Worm (Caenorhabditis elegans) whole organism, L4 larva: ENCODE measurements around the gene R13H4.2.

ENCODE experiments used
- F26F4.8 ChIP-seq: fragments of 200-800 bp; sonication (Bioruptor generic); conservative IDR thresholded peaks from 2 replicates; pipeline ENCODE4 v1.3.6; 2022; ENCODE audit warnings: missing genetic modification characterization, missing compliant biosample characterization
- F37D6.2 ChIP-seq: sonication (generic microtip); optimal IDR thresholded peaks from 2 replicates; lab custom pipeline; 2016; ENCODE audit warnings: mild to moderate bottlenecking, missing genetic modification characterization, missing compliant biosample characterization
- R02D3.7 ChIP-seq: fragments of 150-350 bp; sonication (generic microtip); optimal IDR thresholded peaks from 3 replicates; lab custom pipeline; 2014; ENCODE audit warnings: missing biosample characterization, missing genetic modification characterization
- T26A8.4 ChIP-seq: fragments of 200-800 bp; sonication (Bioruptor generic); IDR thresholded peaks from 2 replicates; pipeline ENCODE4 v1.3.6; 2022; ENCODE audit warnings: missing genetic modification characterization, missing compliant biosample characterization
- Y105C5A.15 ChIP-seq: fragments of 200-800 bp; sonication (Bioruptor generic); IDR thresholded peaks from 2 replicates; pipeline ENCODE4 v1.3.6; 2022; ENCODE audit warnings: missing genetic modification characterization, missing compliant biosample characterization
- Y5F2A.4 ChIP-seq: fragments of 200-800 bp; sonication (Bioruptor generic); optimal IDR thresholded peaks from 2 replicates; lab custom pipeline; 2018; ENCODE audit warnings: mild to moderate bottlenecking, missing genetic modification characterization, missing compliant biosample characterization
- ZK337.2 ChIP-seq: fragments of 200-800 bp; sonication (Bioruptor generic); IDR thresholded peaks from 2 replicates; pipeline ENCODE4 v1.3.6; 2022; ENCODE audit warnings: missing genetic modification reagents, missing genetic modification characterization, missing compliant biosample characterization
- ZK546.5 ChIP-seq, 2 experiments: sonication (generic microtip); optimal IDR thresholded peaks; 2 replicates each; lab custom pipeline; 2017; ENCODE audit warnings: missing biosample characterization in 2 of 2, missing genetic modification characterization in 2 of 2
- aha-1 ChIP-seq: fragments of 150-350 bp; peaks from one replicate; lab custom pipeline; 2014; ENCODE audit warnings: missing biosample characterization, missing genetic modification characterization
- arid-1 ChIP-seq: fragments of 200-800 bp; sonication (Bioruptor generic); conservative IDR thresholded peaks from 2 replicates; pipeline ENCODE4 v1.3.6; 2022; ENCODE audit warnings: missing genetic modification reagents, missing genetic modification characterization, missing compliant biosample characterization
- attf-4 ChIP-seq: sonication (generic microtip); optimal IDR thresholded peaks from 3 replicates; lab custom pipeline; 2017; ENCODE audit warnings: missing biosample characterization, missing genetic modification characterization
- ceh-20 ChIP-seq: fragments of 200-800 bp; sonication (Bioruptor generic); IDR thresholded peaks from 2 replicates; pipeline ENCODE4 v1.3.6; 2022; ENCODE audit warnings: missing genetic modification reagents, missing genetic modification characterization, missing compliant biosample characterization
- ceh-28 ChIP-seq: fragments of 150-350 bp; optimal IDR thresholded peaks from 2 replicates; lab custom pipeline; 2014; ENCODE audit warnings: missing biosample characterization, missing genetic modification reagents, missing genetic modification characterization
- ceh-62 ChIP-seq: sonication (generic microtip); optimal IDR thresholded peaks from 2 replicates; lab custom pipeline; 2017; ENCODE audit warnings: missing biosample characterization, missing genetic modification characterization
- ceh-82 ChIP-seq: sonication (generic microtip); optimal IDR thresholded peaks from 2 replicates; lab custom pipeline; 2017; ENCODE audit warnings: missing biosample characterization, missing genetic modification characterization
- cey-2 ChIP-seq: sonication (generic microtip); optimal IDR thresholded peaks from 3 replicates; lab custom pipeline; 2017; ENCODE audit warnings: missing genetic modification characterization, mild to moderate bottlenecking, missing compliant biosample characterization, antibody characterized with exemption, borderline replicate concordance; ENCODE audit not compliant: insufficient read depth
- daf-16 ChIP-seq, 3 experiments: sonication (generic microtip); optimal IDR thresholded peaks; 2 replicates each; lab custom pipeline; 2016 to 2017; ENCODE audit warnings: missing genetic modification characterization in 3 of 3, missing genetic modification reagents in 3 of 3, mild to moderate bottlenecking in 2 of 3, missing compliant biosample characterization in 2 of 3, missing biosample characterization in 1 of 3, moderate library complexity in 1 of 3
- daf-19 ChIP-seq: fragments of 200-800 bp; sonication (Bioruptor generic); conservative IDR thresholded peaks from 2 replicates; pipeline ENCODE4 v1.3.6; 2022; ENCODE audit warnings: missing genetic modification characterization, missing compliant biosample characterization
- dmd-6 ChIP-seq: fragments of 200-800 bp; sonication (Bioruptor generic); IDR thresholded peaks from 2 replicates; pipeline ENCODE4 v1.3.6; 2022; ENCODE audit warnings: missing genetic modification reagents, missing genetic modification characterization, missing compliant biosample characterization
- dmd-8 ChIP-seq: fragments of 200-800 bp; sonication (Bioruptor generic); IDR thresholded peaks from 2 replicates; pipeline ENCODE4 v1.3.6; 2022; ENCODE audit warnings: missing genetic modification characterization, missing compliant biosample characterization
- dmd-9 ChIP-seq: fragments of 200-800 bp; sonication (Bioruptor generic); IDR thresholded peaks from 2 replicates; pipeline ENCODE4 v1.3.6; 2022; ENCODE audit warnings: missing genetic modification reagents, missing genetic modification characterization, missing compliant biosample characterization
- egl-27 ChIP-seq: sonication (generic microtip); optimal IDR thresholded peaks from 3 replicates; lab custom pipeline; 2017; ENCODE audit warnings: missing biosample characterization, missing genetic modification reagents, missing genetic modification characterization
- fkh-10 ChIP-seq: fragments of 150-350 bp; optimal IDR thresholded peaks from 2 replicates; lab custom pipeline; 2014; ENCODE audit warnings: missing biosample characterization, missing genetic modification reagents, missing genetic modification characterization
- gei-8 ChIP-seq: fragments of 200-800 bp; sonication (Bioruptor generic); optimal IDR thresholded peaks from 2 replicates; lab custom pipeline; 2018; ENCODE audit warnings: mild to moderate bottlenecking, missing genetic modification characterization, missing compliant biosample characterization
- hif-1 ChIP-seq, 2 experiments: sonication (generic microtip); optimal IDR thresholded peaks; 2 replicates each; lab custom pipeline; 2016 to 2017; ENCODE audit warnings: missing compliant biosample characterization in 2 of 2, missing genetic modification characterization in 2 of 2, missing genetic modification reagents in 2 of 2, missing genotype in 2 of 2, mild to moderate bottlenecking in 1 of 2
- hlh-11 ChIP-seq: fragments of 200-800 bp; sonication (Bioruptor generic); optimal IDR thresholded peaks from 2 replicates; lab custom pipeline; 2018; ENCODE audit warnings: mild to moderate bottlenecking, missing genetic modification characterization, missing compliant biosample characterization
- hlh-30 ChIP-seq: sonication (generic microtip); optimal IDR thresholded peaks from 2 replicates; lab custom pipeline; 2017; ENCODE audit warnings: antibody characterized with exemption, mild to moderate bottlenecking, missing genetic modification characterization, missing compliant biosample characterization; ENCODE audit not compliant: insufficient read depth
- lin-1 ChIP-seq: fragments of 200-800 bp; sonication (Bioruptor generic); IDR thresholded peaks from 2 replicates; pipeline ENCODE4 v1.3.6; 2022; ENCODE audit warnings: missing genetic modification reagents, missing genetic modification characterization, missing compliant biosample characterization
- lin-13 ChIP-seq: fragments of 150-350 bp; optimal IDR thresholded peaks from 2 replicates; lab custom pipeline; 2014; ENCODE audit warnings: missing biosample characterization, missing genetic modification reagents, missing genetic modification characterization
- lin-38 ChIP-seq: fragments of 200-800 bp; sonication (Bioruptor generic); IDR thresholded peaks from 2 replicates; pipeline ENCODE4 v1.3.6; 2022; ENCODE audit warnings: missing genetic modification reagents, missing genetic modification characterization, missing compliant biosample characterization
- lin-39 ChIP-seq: fragments of 150-350 bp; optimal IDR thresholded peaks from 2 replicates; lab custom pipeline; 2014; ENCODE audit warnings: missing biosample characterization, missing genetic modification reagents, missing genetic modification characterization
- madf-5 ChIP-seq, 2 experiments: fragments of 200-800 bp; sonication (Bioruptor generic); IDR thresholded peaks; 2 replicates each; pipeline ENCODE4 v1.3.6; 2022; ENCODE audit warnings: missing compliant biosample characterization in 2 of 2, missing genetic modification characterization in 2 of 2
- mdl-1 ChIP-seq, 2 experiments: fragments of 150-350 bp in 1 of 2; sonication (generic microtip) in 1 of 2; optimal IDR thresholded peaks; 2 replicates each; lab custom pipeline; 2014 to 2017; ENCODE audit warnings: missing biosample characterization in 2 of 2, missing genetic modification characterization in 2 of 2
- mes-2 ChIP-seq: sonication (generic microtip); optimal IDR thresholded peaks from 2 replicates; lab custom pipeline; 2016; ENCODE audit warnings: missing genotype, mild to moderate bottlenecking, missing genetic modification characterization, missing compliant biosample characterization; ENCODE audit not compliant: poor library complexity, severe bottlenecking
- mxl-2 ChIP-seq: fragments of 200-800 bp; sonication (Bioruptor generic); conservative IDR thresholded peaks from 2 replicates; pipeline ENCODE4 v1.3.6; 2022; ENCODE audit warnings: missing genetic modification reagents, missing genetic modification characterization, missing compliant biosample characterization
- mxl-3 ChIP-seq: fragments of 200-800 bp; sonication (Bioruptor generic); optimal IDR thresholded peaks from 2 replicates; lab custom pipeline; 2018; ENCODE audit warnings: mild to moderate bottlenecking, missing genetic modification characterization, missing compliant biosample characterization
- nhr-10 ChIP-seq: fragments of 150-350 bp; optimal IDR thresholded peaks from 2 replicates; lab custom pipeline; 2014; ENCODE audit warnings: missing biosample characterization, missing genetic modification characterization
- nhr-48 ChIP-seq: sonication (generic microtip); optimal IDR thresholded peaks from 2 replicates; lab custom pipeline; 2016; ENCODE audit warnings: mild to moderate bottlenecking, missing genetic modification characterization, missing compliant biosample characterization
- php-3 ChIP-seq: fragments of 200-800 bp; sonication (Bioruptor generic); IDR thresholded peaks from 2 replicates; pipeline ENCODE4 v1.3.6; 2022; ENCODE audit warnings: missing genetic modification reagents, missing genetic modification characterization, missing compliant biosample characterization
- saeg-2 ChIP-seq: fragments of 200-800 bp; sonication (Bioruptor generic); IDR thresholded peaks from 2 replicates; pipeline ENCODE4 v1.3.6; 2022; ENCODE audit warnings: missing genetic modification reagents, missing genetic modification characterization, missing compliant biosample characterization
- skn-1 ChIP-seq: fragments of 150-350 bp; optimal IDR thresholded peaks from 2 replicates; lab custom pipeline; 2014; ENCODE audit warnings: missing biosample characterization, missing genetic modification characterization
- snpc-1.2 ChIP-seq: fragments of 200-800 bp; sonication (Bioruptor generic); IDR thresholded peaks from 2 replicates; pipeline ENCODE4 v1.3.6; 2022; ENCODE audit warnings: missing genetic modification reagents, missing genetic modification characterization, missing compliant biosample characterization
- snpc-4 ChIP-seq: fragments of 150-350 bp; optimal IDR thresholded peaks from 2 replicates; lab custom pipeline; 2014; ENCODE audit warnings: missing biosample characterization, missing genetic modification characterization
- spr-1 ChIP-seq: sonication (generic microtip); optimal IDR thresholded peaks from 2 replicates; lab custom pipeline; 2016; ENCODE audit warnings: mild to moderate bottlenecking, missing genetic modification characterization, missing compliant biosample characterization
- unc-62 ChIP-seq, 3 experiments: fragments of 150-350 bp in 1 of 3; sonication (generic microtip); optimal IDR thresholded peaks in 2 of 3; peaks in 1 of 3; 1 replicate in 1 of 3; 2 replicates in 2 of 3; lab custom pipeline; 2014 to 2017; ENCODE audit warnings: missing biosample characterization in 3 of 3, missing genetic modification characterization in 3 of 3, missing genetic modification reagents in 3 of 3, missing genotype in 1 of 3
- zfp-3 ChIP-seq: fragments of 200-800 bp; sonication (Bioruptor generic); conservative IDR thresholded peaks from 2 replicates; pipeline ENCODE4 v1.3.6; 2022; ENCODE audit warnings: missing genetic modification reagents, missing genetic modification characterization, missing compliant biosample characterization

Gene R13H4.2

ce11 chrV:11858299-11858698, 22.1 kb downstream of the R13H4.2 start:
- TF ChIP-seq gei-8 (GFP tag; lab: Kevin White, UChicago) (no peak), mxl-2 (GFP tag; lab: Robert Waterston, UW) (no peak), ZK546.5 (tag; optimal IDR thresholded peaks at IDR 0.05; lab: Kevin White, UChicago) (no peak), aha-1 (peak; percentile 65), F37D6.2 (tag; lab: Kevin White, UChicago) (no peak)

- TF ChIP-seq lin-39 (tag; lab: Kevin White, UChicago) (no peak), dmd-6 (GFP tag; lab: Robert Waterston, UW) (peak; percentile 63), ceh-62 (tag; lab: Kevin White, UChicago) (no peak), arid-1 (GFP tag; lab: Robert Waterston, UW) (no peak), aha-1 (no peak), mdl-1 (tag; optimal IDR thresholded peaks at IDR 0.05; lab: Kevin White, UChicago) (peak; percentile 59 to 90), lin-1 (GFP tag; lab: Robert Waterston, UW) (0 out of 2 replicates have a peak, but pooled peaks have one; percentile 10), mes-2 (tag; lab: Kevin White, UChicago) (no peak), ceh-82 (tag; lab: Kevin White, UChicago) (no peak), cey-2 (tag; lab: Kevin White, UChicago) (no peak), F37D6.2 (tag; lab: Kevin White, UChicago) (no peak), mxl-3 (GFP tag; lab: Kevin White, UChicago) (no peak), zfp-3 (GFP tag; lab: Robert Waterston, UW) (no peak), nhr-10 (tag; lab: Kevin White, UChicago) (no peak), lin-38 (GFP tag; lab: Robert Waterston, UW) (no peak), fkh-10 (GFP tag; lab: Kevin White, UChicago) (no peak), mxl-2 (GFP tag; lab: Robert Waterston, UW) (no peak), snpc-1.2 (GFP tag; lab: Robert Waterston, UW) (no peak), dmd-8 (GFP tag; lab: Robert Waterston, UW) (no peak), daf-19 (no peak), hlh-11 (peak; percentile 72), egl-27 (tag; lab: Kevin White, UChicago) (no peak), spr-1 (tag; lab: Kevin White, UChicago) (no peak), lin-13 (GFP tag; lab: Kevin White, UChicago) (no peak), ceh-28 (no peak), saeg-2 (GFP tag; lab: Robert Waterston, UW) (no peak), hif-1 (tag; optimal IDR thresholded peaks at IDR 0.05; lab: Kevin White, UChicago) (no peak), R02D3.7 (no peak), madf-5 (GFP tag; IDR thresholded peaks at IDR 0.05; lab: Robert Waterston, UW) (no peak), skn-1 (tag; lab: Kevin White, UChicago) (no peak), nhr-48 (tag; lab: Kevin White, UChicago) (peak; percentile 95), T26A8.4 (GFP tag; lab: Robert Waterston, UW) (no peak), Y5F2A.4 (no peak), F26F4.8 (GFP tag; lab: Robert Waterston, UW) (no peak), php-3 (0 out of 2 replicates have a peak, but pooled peaks have one; percentile 7), Y105C5A.15 (GFP tag; lab: Robert Waterston, UW) (no peak), attf-4 (tag; lab: Kevin White, UChicago) (no peak), ZK337.2 (no peak), hlh-30 (tag; lab: Kevin White, UChicago) (peak; percentile 78), dmd-9 (GFP tag; lab: Robert Waterston, UW) (no peak), snpc-4 (tag; lab: Kevin White, UChicago) (no peak), ceh-20 (GFP tag; lab: Robert Waterston, UW) (peak; percentile 14; the same call in 1 of the 2 replicates), daf-16 (GFP tag; optimal IDR thresholded peaks at IDR 0.05; lab: Kevin White, UChicago) (no peak), daf-16 (tag; optimal IDR thresholded peaks at IDR 0.05; lab: Kevin White, UChicago) (peak; percentile 67), unc-62 (GFP tag; optimal IDR thresholded peaks at IDR 0.05 in 1 of 2; lab: Kevin White, UChicago) (peak in 1 of 2 experiments; percentile 95), unc-62 (tag; optimal IDR thresholded peaks at IDR 0.05; lab: Kevin White, UChicago) (no peak)
Observed at ce11 chrV:11859082-11859858, 23.1 kb downstream of the R13H4.2 start.
